Fruit fly (Drosophila melanogaster): ENCODE results near the gene CG13311.

CG13311 gene

dm6 chr3L:8830017-8830702 is 28.2 kb upstream of the CG13311 start:
- no peak for TF ChIP-seq CG17801 (GFP tag; optimal IDR thresholded peaks at IDR 0.05; ENCODE audit: partially characterized antibody)

dm6 chr3L:8829572-8829971 is 27.6 kb upstream of the CG13311 start:
- no peak for TF ChIP-seq CG17801 (GFP tag; optimal IDR thresholded peaks at IDR 0.05; ENCODE audit: partially characterized antibody)

dm6 chr3L:8827868-8828159 is 25.9 kb upstream of the CG13311 start:
- TF ChIP-seq CG17801 (GFP tag; optimal IDR thresholded peaks at IDR 0.05; ENCODE audit: partially characterized antibody), result no peak

DNA sequence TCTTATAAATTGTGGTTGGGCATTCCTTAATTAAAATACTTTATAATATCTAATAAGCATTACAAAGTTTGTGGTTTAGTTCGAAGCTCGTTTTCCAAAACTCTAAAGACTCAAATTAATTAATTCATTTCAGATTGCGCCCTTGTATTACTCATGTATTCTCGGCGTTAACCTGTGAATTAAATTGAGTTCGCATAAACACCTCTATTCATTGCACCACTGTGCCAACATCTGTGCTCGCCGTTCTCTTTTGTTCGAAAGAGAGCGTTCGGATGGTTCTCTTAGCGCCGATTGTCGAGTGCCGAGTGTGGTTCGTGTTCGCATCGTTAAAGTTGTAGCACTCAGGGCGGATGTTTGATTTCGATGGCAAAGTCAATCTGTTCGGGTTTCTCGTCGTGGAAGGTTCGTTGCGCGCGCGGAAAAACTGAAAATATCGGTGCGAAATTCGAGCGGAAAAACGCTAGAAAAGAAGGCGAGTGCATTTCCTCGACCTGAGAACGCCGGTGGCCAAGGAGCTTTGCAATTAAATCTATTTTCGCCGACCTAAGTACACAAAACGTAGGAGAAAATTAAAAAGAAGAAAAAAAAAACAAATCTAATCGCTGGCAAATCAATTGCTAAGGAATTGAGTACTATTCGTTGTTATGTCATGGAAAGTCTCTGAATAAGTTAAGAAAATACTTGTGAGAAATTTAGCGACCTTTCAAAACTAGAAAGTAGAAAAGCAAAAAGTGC is 25.3 kb upstream of the CG13311 start, which contains the start of gene dally:
Gene dally, plus strand, starts transcription at position 373 of the 735 bp plus-strand sequence.
- peak; percentile 37 for TF ChIP-seq CG17801 (GFP tag; optimal IDR thresholded peaks at IDR 0.05; ENCODE audit: partially characterized antibody)

dm6 chr3L:8826038-8826437 is 24.1 kb upstream of the CG13311 start:
- TF ChIP-seq CG17801 (GFP tag; optimal IDR thresholded peaks at IDR 0.05; ENCODE audit: partially characterized antibody), result no peak

- no peak for TF ChIP-seq CG17801 (GFP tag; optimal IDR thresholded peaks at IDR 0.05; ENCODE audit: partially characterized antibody)
Observed at dm6 chr3L:8825560-8825959, 23.6 kb upstream of the CG13311 start.

DNA sequence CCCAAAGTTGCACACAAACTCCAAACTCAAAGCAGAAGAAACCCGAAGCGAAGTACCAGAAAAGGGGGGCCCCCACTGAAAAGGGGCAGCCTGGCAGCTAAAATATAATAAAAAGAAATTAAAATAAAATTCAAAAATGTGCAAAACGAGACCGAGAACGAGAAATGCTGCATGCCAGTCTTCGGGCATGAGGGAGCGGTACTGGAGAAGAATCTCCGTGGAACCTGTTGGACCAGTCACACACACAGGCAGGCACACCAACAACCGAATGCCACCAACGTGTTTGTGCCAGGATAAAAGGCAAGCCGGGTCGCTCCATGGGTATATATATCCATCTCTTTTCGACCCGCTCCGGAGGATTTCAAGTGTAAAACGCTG is 23.1 kb upstream of the CG13311 start:
- no peak for TF ChIP-seq CG17801 (GFP tag; optimal IDR thresholded peaks at IDR 0.05; ENCODE audit: partially characterized antibody)

DNA sequence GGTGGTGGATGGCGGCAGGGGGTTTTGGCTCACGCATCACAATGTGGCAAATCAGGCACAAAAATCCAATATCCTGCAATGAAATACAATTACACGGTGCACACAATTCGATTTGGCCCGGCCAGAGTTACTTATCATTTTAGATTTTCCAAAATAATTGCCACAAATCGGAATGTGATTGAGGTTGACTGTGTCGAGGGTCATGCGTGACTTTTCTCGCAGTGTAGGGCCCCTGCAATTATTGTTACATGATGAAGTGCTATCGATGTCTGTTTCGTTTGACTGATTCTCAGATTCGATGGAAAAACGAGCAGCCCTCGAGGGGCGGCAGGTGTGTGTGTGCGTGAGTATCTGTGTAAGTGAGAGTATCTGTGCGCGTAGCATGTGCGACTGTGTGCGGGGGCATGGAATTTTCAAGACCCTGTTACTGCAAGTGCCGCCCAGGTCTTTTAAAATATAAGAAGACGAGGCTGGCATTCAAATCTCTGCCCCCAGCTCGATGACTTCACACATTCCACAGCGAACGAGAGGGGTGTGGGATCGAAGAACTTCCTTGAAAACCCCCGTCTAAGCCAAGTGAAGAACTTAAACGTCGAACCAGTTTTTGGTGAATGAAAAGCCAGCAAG is 22.6 kb upstream of the CG13311 start:
- no peak for TF ChIP-seq CG17801 (GFP tag; optimal IDR thresholded peaks at IDR 0.05; ENCODE audit: partially characterized antibody)

DNA sequence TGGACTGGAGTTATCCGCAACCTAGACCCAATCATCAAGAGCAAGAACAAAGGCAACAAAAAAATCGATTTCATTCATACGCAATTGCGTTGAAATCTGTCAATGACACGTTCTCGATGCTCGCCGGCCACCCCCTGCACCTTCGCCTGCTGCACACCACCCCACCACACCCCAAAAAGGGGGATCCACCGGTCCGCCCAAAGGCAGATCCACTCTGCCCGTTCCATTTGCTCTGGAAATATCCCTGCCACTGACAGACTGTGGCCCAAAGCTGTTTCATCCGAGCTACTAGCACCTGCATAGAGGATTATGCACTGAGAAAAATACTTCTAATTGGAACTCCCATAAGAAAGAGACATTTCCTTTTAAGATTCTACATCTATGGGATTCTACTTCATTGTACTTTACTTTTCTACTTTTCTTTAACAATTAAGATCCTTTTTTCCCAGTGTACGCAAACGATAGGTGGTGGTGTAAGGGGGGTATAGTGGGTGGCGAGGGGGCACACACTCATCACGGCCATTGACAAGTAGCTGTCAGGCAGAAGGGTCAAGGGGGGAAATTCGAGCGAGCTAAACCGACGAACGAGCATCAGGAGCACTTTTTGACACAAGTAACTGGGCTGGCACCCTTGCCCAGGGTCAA is 21.9 kb upstream of the CG13311 start:
- no peak for TF ChIP-seq CG17801 (GFP tag; optimal IDR thresholded peaks at IDR 0.05; ENCODE audit: partially characterized antibody)

DNA sequence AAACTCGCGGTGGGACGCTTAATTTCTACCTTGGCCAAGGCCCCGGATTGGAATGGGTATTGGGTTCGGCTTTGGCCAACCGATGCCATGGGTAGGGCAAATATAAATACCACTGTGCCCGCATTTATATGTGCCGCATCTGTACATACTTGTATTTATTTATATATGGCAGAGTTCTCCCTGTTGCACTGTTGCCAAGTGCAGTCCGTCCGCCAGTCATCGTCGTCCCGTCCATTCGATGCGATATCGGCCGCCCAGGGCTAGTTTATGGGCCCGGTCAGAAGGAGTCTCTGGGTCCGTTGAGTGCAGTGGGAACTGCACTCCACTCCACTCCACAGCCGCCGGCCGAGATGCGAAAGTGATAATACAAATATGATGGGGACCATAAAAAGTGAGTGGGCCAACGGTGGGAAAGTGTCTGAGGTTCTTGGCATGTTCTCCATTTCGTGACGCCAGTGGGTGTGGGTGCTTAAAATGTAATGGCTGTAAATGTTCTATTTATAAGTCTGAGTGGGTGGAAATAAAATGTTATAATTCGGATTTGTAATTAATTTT is 21.0 kb upstream of the CG13311 start:
- no peak for TF ChIP-seq CG17801 (GFP tag; optimal IDR thresholded peaks at IDR 0.05; ENCODE audit: partially characterized antibody)

DNA sequence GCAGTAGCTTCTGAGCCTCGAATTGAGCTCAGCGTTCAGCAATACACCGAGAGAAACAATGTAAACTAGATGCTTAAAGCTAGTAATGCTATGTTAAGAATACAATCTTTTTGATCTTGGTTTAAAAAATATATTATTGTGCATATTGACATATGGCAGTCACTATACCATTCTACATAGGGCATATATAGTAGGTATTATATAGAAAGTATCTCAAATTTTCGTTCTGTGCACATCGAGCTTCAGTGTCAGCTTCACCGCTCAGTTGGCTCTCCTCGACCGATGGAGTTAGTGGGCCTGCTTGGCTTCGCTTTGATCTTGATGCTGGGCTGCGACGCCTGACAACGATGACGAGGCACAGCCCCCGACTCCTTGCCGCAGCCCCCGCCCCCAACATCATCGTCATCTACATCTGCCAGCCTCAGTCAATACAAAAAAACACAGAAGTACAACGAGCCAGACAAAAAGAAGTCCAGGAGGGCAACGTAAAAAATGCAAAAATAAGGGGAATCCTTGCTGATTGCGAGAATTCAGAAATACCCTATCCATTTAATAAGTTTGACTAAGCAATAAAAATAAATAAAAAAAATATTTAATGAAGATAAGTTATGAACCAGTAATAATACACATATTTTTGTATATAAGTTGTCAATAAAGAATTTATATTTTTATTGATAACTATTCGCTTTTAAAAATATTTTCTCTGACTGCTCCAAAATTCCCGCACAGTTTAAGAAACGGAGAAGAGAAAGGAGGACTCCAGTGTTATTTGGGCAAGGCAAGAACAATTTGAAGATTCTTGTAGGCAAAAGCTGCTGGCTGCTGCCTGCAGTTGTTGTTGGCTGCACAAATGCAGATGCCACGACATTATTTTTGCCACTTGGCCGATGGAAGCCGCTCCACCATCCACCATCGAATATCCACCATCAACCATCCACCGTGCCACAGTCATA is 20.0 kb upstream of the CG13311 start:
- no peak for TF ChIP-seq CG17801 (GFP tag; optimal IDR thresholded peaks at IDR 0.05; ENCODE audit: partially characterized antibody)

DNA sequence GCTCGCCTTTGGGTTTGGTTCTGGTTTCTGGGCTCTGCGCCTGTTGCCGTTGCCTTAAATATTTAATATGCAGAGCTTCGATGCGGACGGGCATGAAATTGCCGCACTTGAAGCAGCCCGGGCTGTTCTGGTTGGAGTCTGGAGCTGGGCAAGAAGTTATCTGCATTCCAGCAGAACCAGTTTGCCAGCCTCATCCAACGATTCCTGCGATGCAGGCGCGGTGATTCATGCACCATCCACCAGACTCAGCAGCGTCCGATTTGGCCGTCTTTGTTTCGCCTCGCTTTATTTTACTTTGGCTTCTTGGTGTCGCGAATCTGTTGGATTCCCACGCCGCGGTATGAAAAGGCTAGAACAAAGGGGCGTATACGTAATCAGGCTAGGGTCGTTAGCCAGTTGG is 17.5 kb upstream of the CG13311 start:
- TF ChIP-seq CG17801 (GFP tag; optimal IDR thresholded peaks at IDR 0.05; ENCODE audit: partially characterized antibody), result no peak

DNA sequence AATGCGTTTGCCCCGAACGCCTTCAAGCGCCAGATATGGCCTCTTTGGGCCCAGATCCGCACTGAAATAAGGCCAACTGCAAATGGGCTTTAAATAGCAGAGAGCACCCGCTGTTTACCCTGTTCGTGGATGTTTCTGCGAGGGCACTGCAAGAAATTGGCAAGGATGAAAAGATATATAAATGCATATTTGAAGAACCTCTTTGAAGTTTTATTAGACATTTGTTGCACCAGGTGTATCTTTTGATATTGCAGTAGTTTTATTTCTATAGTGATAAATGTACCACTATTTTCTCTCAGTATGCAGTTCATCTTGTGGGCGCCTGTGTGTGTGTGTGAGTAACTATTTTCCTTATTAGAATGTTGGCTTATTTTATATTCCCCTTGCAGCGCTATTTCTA is 11.5 kb upstream of the CG13311 start:
- no peak for TF ChIP-seq CG17801 (GFP tag; optimal IDR thresholded peaks at IDR 0.05; ENCODE audit: partially characterized antibody)

DNA sequence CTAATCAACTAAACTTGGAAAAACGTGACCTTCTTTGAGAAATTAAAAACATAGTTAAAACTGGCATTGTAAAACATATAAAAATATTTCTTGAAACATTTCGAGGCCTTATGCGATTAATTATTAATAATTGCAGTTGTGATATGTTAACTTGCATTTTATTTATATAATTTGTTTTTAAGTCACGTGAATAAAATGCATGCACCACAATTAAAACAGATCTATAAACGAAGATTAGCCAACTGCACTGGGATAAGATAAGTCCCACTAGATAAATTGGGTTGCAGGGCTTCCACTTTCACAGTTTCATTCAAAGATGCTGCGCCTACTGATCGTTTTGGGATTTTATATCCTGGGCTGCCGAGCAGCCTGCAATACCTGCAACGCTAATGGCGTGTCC is 8.1 kb upstream of the CG13311 start, which contains the start of gene CG13309:
Gene CG13309, plus strand, starts transcription at position 301 of the 400 bp plus-strand sequence.
- TF ChIP-seq CG17801 (GFP tag; optimal IDR thresholded peaks at IDR 0.05; ENCODE audit: partially characterized antibody), result no peak
